Fruit fly (Drosophila melanogaster): ENCODE measurements around the gene Hsc70-3.
A peak's percentile ranks its signal among the peaks of the same experiment; 100 is the strongest.

The Hsc70-3 gene

dm6 chrX:11846049-11846718 lies 39.3 kb upstream of the Hsc70-3 start, which contains the start of gene CG15740 (continued):
- TF ChIP-seq CG8478 (optimal IDR thresholded peaks at IDR 0.05) (no peak), Hr51 (GFP tag; optimal IDR thresholded peaks at IDR 0.05) (peak in 1 of 2 experiments; percentile 71), CG11723 (GFP tag; optimal IDR thresholded peaks at IDR 0.05) (no peak), crc (GFP tag; optimal IDR thresholded peaks at IDR 0.05) (no peak), CG14860 (GFP tag; IDR thresholded peaks at IDR 0.05; ENCODE audit: partially characterized antibody) (no peak), CG13296 (GFP tag; optimal IDR thresholded peaks at IDR 0.05) (peak; percentile 17), HHEX (GFP tag; optimal IDR thresholded peaks at IDR 0.05) (peak; percentile 14), bbx (GFP tag; IDR thresholded peaks at IDR 0.05; ENCODE audit: partially characterized antibody) (no peak), CG15479 (GFP tag; optimal IDR thresholded peaks at IDR 0.05) (no peak), bigmax (GFP tag; optimal IDR thresholded peaks at IDR 0.05) (no peak), CG8944 (GFP tag; optimal IDR thresholded peaks at IDR 0.05) (no peak), CG10147 (GFP tag; optimal IDR thresholded peaks at IDR 0.05) (no peak), Max (GFP tag; optimal IDR thresholded peaks at IDR 0.05) (no peak), lov (optimal IDR thresholded peaks at IDR 0.05) (no peak), lov (GFP tag; IDR thresholded peaks at IDR 0.05) (no peak), Pdp1 (GFP tag; optimal IDR thresholded peaks at IDR 0.05) (peak in 1 of 2 experiments; percentile 33), Dll (GFP tag; IDR thresholded peaks at IDR 0.05; ENCODE audit: partially characterized antibody) (no peak), Trl (optimal IDR thresholded peaks at IDR 0.05) (no peak), Trl (GFP tag; optimal IDR thresholded peaks at IDR 0.05) (peak; percentile 46), emc (GFP tag; optimal IDR thresholded peaks at IDR 0.05) (no peak)

DNA sequence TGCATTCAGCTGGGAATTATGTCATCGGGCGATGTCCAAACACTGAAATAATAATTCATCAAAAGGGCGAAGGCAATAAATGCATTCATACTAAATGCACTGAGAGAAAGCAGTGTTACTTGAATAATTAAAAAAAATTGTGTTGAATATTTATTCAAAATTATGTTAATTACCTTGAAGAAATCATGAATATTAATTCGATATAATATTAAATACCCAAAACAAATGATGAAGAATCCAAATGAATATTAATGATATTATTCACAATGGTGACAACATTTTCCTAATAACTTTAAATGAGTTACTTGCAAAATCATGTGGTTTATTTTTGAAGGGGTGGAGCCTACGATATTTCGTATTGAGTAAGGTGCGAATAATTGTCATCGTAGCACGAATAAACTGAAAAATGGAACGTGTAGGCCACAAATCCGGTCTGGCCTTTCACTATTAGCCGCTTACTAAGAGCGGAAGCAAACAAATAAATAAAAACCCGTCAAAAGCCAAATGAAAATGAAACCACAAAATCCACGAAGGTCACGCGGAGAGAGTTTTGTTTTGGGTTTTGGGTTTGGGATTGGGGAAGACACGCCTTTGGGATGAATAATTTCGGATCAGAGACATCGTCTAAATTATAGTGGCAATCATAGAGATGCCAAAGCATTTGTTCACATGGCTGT lies 34.9 kb upstream of the Hsc70-3 start:
- TF ChIP-seq Side (GFP tag; optimal IDR thresholded peaks at IDR 0.05) (no peak), Usf (GFP tag; optimal IDR thresholded peaks at IDR 0.05) (no peak), CG2129 (GFP tag; IDR thresholded peaks at IDR 0.05; ENCODE audit: partially characterized antibody) (no peak), CG3847 (GFP tag; IDR thresholded peaks at IDR 0.05) (no peak), Hand (GFP tag; optimal IDR thresholded peaks at IDR 0.05) (no peak), Opbp (GFP tag; IDR thresholded peaks at IDR 0.05; ENCODE audit: partially characterized antibody) (no peak), Hr78 (GFP tag; optimal IDR thresholded peaks at IDR 0.05) (peak in 1 of 2 experiments; percentile 37), CG1603 (tag; optimal IDR thresholded peaks at IDR 0.05) (no peak), BEAF-32 (GFP tag; optimal IDR thresholded peaks at IDR 0.05) (no peak), CG31224 (GFP tag; IDR thresholded peaks at IDR 0.05) (no peak), gt (GFP tag; IDR thresholded peaks at IDR 0.05) (no peak), CG6813 (GFP tag; optimal IDR thresholded peaks at IDR 0.05) (no peak), nmo (GFP tag; optimal IDR thresholded peaks at IDR 0.05) (peak; percentile 43), CG11504 (tag; optimal IDR thresholded peaks at IDR 0.05) (peak; percentile 68), sr (GFP tag; IDR thresholded peaks at IDR 0.05) (no peak), ken (GFP tag; IDR thresholded peaks at IDR 0.05) (no peak), HmgD (GFP tag; optimal IDR thresholded peaks at IDR 0.05) (no peak), pita (GFP tag; optimal IDR thresholded peaks at IDR 0.05) (no peak), CG11247 (GFP tag; IDR thresholded peaks at IDR 0.05) (no peak), CG17359 (tag; optimal IDR thresholded peaks at IDR 0.05) (peak; percentile 53), az2 (GFP tag; optimal IDR thresholded peaks at IDR 0.05) (no peak), Eip74EF (GFP tag; optimal IDR thresholded peaks at IDR 0.05) (peak in 1 of 2 experiments; percentile 53), CG11093 (GFP tag; IDR thresholded peaks at IDR 0.05) (no peak), CG17361 (GFP tag; IDR thresholded peaks at IDR 0.05) (peak; percentile 58; the same call in 2 of the 3 replicates), CG2202 (tag; optimal IDR thresholded peaks at IDR 0.05) (no peak), HLH4C (GFP tag; IDR thresholded peaks at IDR 0.05; ENCODE audit: partially characterized antibody) (no peak), CG16779 (GFP tag; IDR thresholded peaks at IDR 0.05) (no peak), CG10267 (tag; optimal IDR thresholded peaks at IDR 0.05) (peak; percentile 7)
